Worm (Caenorhabditis elegans) whole organism, late embryonic: ENCODE results near the gene Y53F4B.11.

ENCODE experiments used
- Y22D7AL.16 ChIP-seq: sonication (generic microtip); optimal IDR thresholded peaks from 2 replicates; lab custom pipeline; 2016; ENCODE audit warnings: missing genetic modification characterization, missing compliant biosample characterization
- eyg-1 ChIP-seq: sonication (generic microtip); optimal IDR thresholded peaks from 2 replicates; lab custom pipeline; 2016; ENCODE audit warnings: missing genotype, missing genetic modification characterization, missing compliant biosample characterization
- hlh-8 ChIP-seq: sonication (generic microtip); optimal IDR thresholded peaks from 2 replicates; lab custom pipeline; 2016; ENCODE audit warnings: missing genotype, missing genetic modification characterization, missing compliant biosample characterization
- nfya-1 ChIP-seq: sonication (generic microtip); optimal IDR thresholded peaks from 2 replicates; lab custom pipeline; 2017; ENCODE audit warnings: missing genetic modification characterization, mild to moderate bottlenecking, missing compliant biosample characterization, antibody characterized with exemption, moderate library complexity
- pha-4 ChIP-seq: fragments of 150-350 bp; optimal IDR thresholded peaks from 2 replicates; lab custom pipeline; 2018; ENCODE audit warnings: missing biosample characterization, missing genetic modification reagents, missing genetic modification characterization
- pqm-1 ChIP-seq: sonication (generic microtip); optimal IDR thresholded peaks from 2 replicates; lab custom pipeline; 2016; ENCODE audit warnings: missing genetic modification characterization, missing compliant biosample characterization
- sox-2 ChIP-seq: fragments of 200-800 bp; sonication (Bioruptor generic); IDR thresholded peaks from 2 replicates; pipeline ENCODE4 v1.3.6; 2022; ENCODE audit warnings: missing genetic modification reagents, missing genetic modification characterization, missing compliant biosample characterization

DNA sequence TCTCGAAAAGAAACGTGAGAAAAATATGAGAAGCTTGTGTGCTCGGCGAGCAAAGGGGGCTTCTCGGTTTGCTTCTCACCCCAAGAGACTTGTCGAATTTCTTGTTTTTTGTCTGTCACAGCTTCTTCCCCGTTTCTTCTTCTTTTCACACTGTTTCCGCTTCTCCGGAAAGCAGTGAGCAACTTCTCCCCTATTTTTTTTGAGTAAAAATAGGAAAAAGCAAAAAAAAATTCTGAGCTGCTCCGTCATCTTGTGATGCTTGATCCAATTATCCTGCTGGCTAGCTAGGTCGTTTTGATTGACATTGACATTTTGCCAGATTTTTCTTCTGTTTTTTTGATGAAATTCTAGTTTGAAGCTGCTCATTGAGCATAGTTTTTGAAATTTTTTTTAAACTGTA, 3.8 kb downstream of the Y53F4B.11 start, which contains the start of gene Y53F4B.51:
- TF ChIP-seq nfya-1 (tag; lab: Kevin White, UChicago) (no peak), pqm-1 (tag; lab: Kevin White, UChicago) (no peak), pha-4 (tag; lab: Kevin White, UChicago) (no peak), sox-2 (GFP tag; lab: Robert Waterston, UW) (no peak), eyg-1 (tag; lab: Kevin White, UChicago) (no peak), hlh-8 (tag; lab: Kevin White, UChicago) (no peak), Y22D7AL.16 (tag; lab: Kevin White, UChicago) (no peak)
